Worm (Caenorhabditis elegans) whole organism, L2 larva: ENCODE measurements around the gene Y43B11AL.1.

Source experiments
- C34F6.9 ChIP-seq: fragments of 150-350 bp; optimal IDR thresholded peaks from 2 replicates; lab custom pipeline; 2014; ENCODE audit warnings: missing biosample characterization, missing genetic modification characterization
- F13H6.1 ChIP-seq: sonication (generic microtip); optimal IDR thresholded peaks from 2 replicates; lab custom pipeline; 2016; ENCODE audit warnings: missing genetic modification characterization, missing compliant biosample characterization
- R02D3.7 ChIP-seq: fragments of 150-350 bp; optimal IDR thresholded peaks from 2 replicates; lab custom pipeline; 2014; ENCODE audit warnings: missing biosample characterization, missing genetic modification characterization
- Y55F3AM.14 ChIP-seq: fragments of 200-800 bp; sonication (Bioruptor generic); optimal IDR thresholded peaks from 2 replicates; lab custom pipeline; 2018; ENCODE audit warnings: mild to moderate bottlenecking, missing genetic modification characterization, missing compliant biosample characterization
- ZK546.5 ChIP-seq: sonication (generic microtip); optimal IDR thresholded peaks from 2 replicates; lab custom pipeline; 2017; ENCODE audit warnings: missing biosample characterization, missing genetic modification characterization
- alr-1 ChIP-seq: fragments of 150-350 bp; optimal IDR thresholded peaks from 2 replicates; lab custom pipeline; 2014; ENCODE audit warnings: missing biosample characterization, missing genetic modification characterization
- ama-1 ChIP-seq: fragments of 150-350 bp; optimal IDR thresholded peaks from 2 replicates; lab custom pipeline; 2018; ENCODE audit warnings: inconsistent platforms
- blmp-1 ChIP-seq: sonication (generic microtip); optimal IDR thresholded peaks from 2 replicates; lab custom pipeline; 2017; ENCODE audit warnings: missing genetic modification characterization, mild to moderate bottlenecking, missing compliant biosample characterization, antibody characterized with exemption, moderate library complexity; ENCODE audit not compliant: insufficient read depth
- ceh-16 ChIP-seq: fragments of 150-350 bp; optimal IDR thresholded peaks from 2 replicates; lab custom pipeline; 2014; ENCODE audit warnings: missing biosample characterization, missing genetic modification characterization
- crh-2 ChIP-seq: sonication (generic microtip); optimal IDR thresholded peaks from 2 replicates; lab custom pipeline; 2017; ENCODE audit warnings: missing biosample characterization, missing genetic modification characterization
- dmd-4 ChIP-seq: sonication (generic microtip); optimal IDR thresholded peaks from 2 replicates; lab custom pipeline; 2017; ENCODE audit warnings: missing biosample characterization, missing genetic modification characterization
- egl-27 ChIP-seq: sonication (generic microtip); optimal IDR thresholded peaks from 3 replicates; lab custom pipeline; 2017; ENCODE audit warnings: missing biosample characterization, missing genetic modification reagents, missing genetic modification characterization
- elt-1 ChIP-seq: fragments of 150-350 bp; optimal IDR thresholded peaks from 2 replicates; lab custom pipeline; 2014; ENCODE audit warnings: missing biosample characterization, missing genetic modification characterization
- elt-3 ChIP-seq: sonication (generic microtip); optimal IDR thresholded peaks from 2 replicates; lab custom pipeline; 2017; ENCODE audit warnings: missing biosample characterization, missing genetic modification characterization
- fos-1 ChIP-seq: fragments of 150-350 bp; optimal IDR thresholded peaks from 2 replicates; lab custom pipeline; 2014; ENCODE audit warnings: missing biosample characterization, missing genetic modification characterization
- gmeb-1 ChIP-seq: fragments of 150-350 bp; optimal IDR thresholded peaks from 2 replicates; lab custom pipeline; 2014; ENCODE audit warnings: missing biosample characterization, missing genetic modification characterization
- lin-11 ChIP-seq: fragments of 150-350 bp; sonication (generic microtip); optimal IDR thresholded peaks from 2 replicates; lab custom pipeline; 2014; ENCODE audit warnings: missing biosample characterization, missing genetic modification characterization, inconsistent platforms, mixed read lengths
- lin-13 ChIP-seq: fragments of 150-350 bp; optimal IDR thresholded peaks from 2 replicates; lab custom pipeline; 2014; ENCODE audit warnings: missing biosample characterization, missing genetic modification reagents, missing genetic modification characterization
- lin-39 ChIP-seq: fragments of 150-350 bp; optimal IDR thresholded peaks from 2 replicates; lab custom pipeline; 2014; ENCODE audit warnings: missing biosample characterization, missing genetic modification reagents, missing genetic modification characterization
- lsy-2 ChIP-seq, 2 experiments: fragments of 150-350 bp in 1 of 2; sonication (generic microtip) in 1 of 2; optimal IDR thresholded peaks; 2 replicates each; lab custom pipeline; 2014 to 2017; ENCODE audit warnings: missing biosample characterization in 2 of 2, missing genetic modification characterization in 2 of 2
- mab-5 ChIP-seq: fragments of 150-350 bp; optimal IDR thresholded peaks from 2 replicates; lab custom pipeline; 2014; ENCODE audit warnings: missing biosample characterization, missing genetic modification characterization
- nhr-10 ChIP-seq: sonication (generic microtip); optimal IDR thresholded peaks from 2 replicates; lab custom pipeline; 2017; ENCODE audit warnings: missing biosample characterization, missing genetic modification characterization
- nhr-11 ChIP-seq: fragments of 150-350 bp; optimal IDR thresholded peaks from 2 replicates; lab custom pipeline; 2014; ENCODE audit warnings: missing biosample characterization, missing genetic modification characterization
- nhr-129 ChIP-seq: fragments of 150-350 bp; optimal IDR thresholded peaks from 2 replicates; lab custom pipeline; 2014; ENCODE audit warnings: missing biosample characterization, missing genetic modification characterization
- nhr-21 ChIP-seq: fragments of 150-350 bp; optimal IDR thresholded peaks from 2 replicates; lab custom pipeline; 2014; ENCODE audit warnings: missing biosample characterization, missing genetic modification characterization
- nhr-25 ChIP-seq: fragments of 150-350 bp; sonication (generic microtip); optimal IDR thresholded peaks from 3 replicates; lab custom pipeline; 2014; ENCODE audit warnings: missing biosample characterization, missing genetic modification characterization
- nhr-6 ChIP-seq: fragments of 150-350 bp; optimal IDR thresholded peaks from 2 replicates; lab custom pipeline; 2014; ENCODE audit warnings: missing biosample characterization, missing genetic modification characterization
- sem-4 ChIP-seq: fragments of 150-350 bp; optimal IDR thresholded peaks from 2 replicates; lab custom pipeline; 2014; ENCODE audit warnings: missing biosample characterization, missing genetic modification reagents, missing genetic modification characterization
- skn-1 ChIP-seq: sonication (generic microtip); optimal IDR thresholded peaks from 2 replicates; lab custom pipeline; 2017; ENCODE audit warnings: missing biosample characterization, missing genetic modification characterization
- sma-3 ChIP-seq: sonication (generic microtip); optimal IDR thresholded peaks from 2 replicates; lab custom pipeline; 2016; ENCODE audit warnings: missing genetic modification reagents, missing genetic modification characterization, missing compliant biosample characterization
- sma-9 ChIP-seq, 2 experiments: fragments of 150-350 bp in 1 of 2; sonication (generic microtip) in 1 of 2; optimal IDR thresholded peaks; 2 replicates each; lab custom pipeline; 2014 to 2016; ENCODE audit warnings: missing genetic modification characterization in 2 of 2, mild to moderate bottlenecking in 1 of 2, missing biosample characterization in 1 of 2, missing compliant biosample characterization in 1 of 2, missing genetic modification reagents in 1 of 2, moderate library complexity in 1 of 2
- unc-55 ChIP-seq: fragments of 150-350 bp; sonication (generic microtip); optimal IDR thresholded peaks from 3 replicates; lab custom pipeline; 2014; ENCODE audit warnings: missing biosample characterization, missing genetic modification reagents, missing genetic modification characterization
- unc-62 ChIP-seq: fragments of 150-350 bp; optimal IDR thresholded peaks from 2 replicates; lab custom pipeline; 2014; ENCODE audit warnings: missing biosample characterization, missing genetic modification reagents, missing genetic modification characterization
- zag-1 ChIP-seq: fragments of 150-350 bp; optimal IDR thresholded peaks from 2 replicates; lab custom pipeline; 2014; ENCODE audit warnings: missing biosample characterization, missing genetic modification characterization
- ztf-1 ChIP-seq: fragments of 200-800 bp; sonication (Bioruptor generic); conservative IDR thresholded peaks from 2 replicates; pipeline ENCODE4 v1.3.6; 2022; ENCODE audit warnings: missing genetic modification characterization, missing compliant biosample characterization
- ztf-11 ChIP-seq: sonication (generic microtip); optimal IDR thresholded peaks from 2 replicates; lab custom pipeline; 2017; ENCODE audit warnings: missing biosample characterization, missing genetic modification characterization
- ztf-4 ChIP-seq: fragments of 150-350 bp; optimal IDR thresholded peaks from 2 replicates; lab custom pipeline; 2014; ENCODE audit warnings: missing biosample characterization, missing genetic modification characterization

The Y43B11AL.1 gene

DNA sequence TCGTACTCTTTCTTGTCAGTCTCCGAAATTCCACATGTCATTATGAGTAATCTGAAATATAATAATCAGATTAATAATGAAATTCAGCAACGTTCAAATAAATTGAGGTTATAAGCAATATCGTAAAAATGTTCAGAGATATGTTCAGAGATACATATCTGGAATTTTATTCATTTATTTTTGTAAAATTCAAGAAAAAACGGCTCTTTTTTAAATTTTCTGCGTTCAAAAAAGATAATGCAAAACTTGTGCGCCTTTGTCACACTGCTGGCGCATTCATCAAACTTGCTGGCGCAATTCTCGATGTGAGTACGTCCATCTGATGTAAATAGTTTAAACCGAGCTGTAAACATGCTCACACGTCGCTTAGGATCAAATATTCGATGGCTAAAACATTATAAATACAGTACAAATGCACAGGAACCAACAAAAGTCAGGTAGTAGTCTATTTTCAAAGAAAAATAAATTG lies 38.1 kb downstream of the Y43B11AL.1 start, which contains the start of the genes rde-8 and ZC477.3:
TSS of gene rde-8 (minus strand) at position 51 of the 469 bp plus-strand sequence.
TSS of gene ZC477.3 (plus strand) at position 282 of the 469 bp plus-strand sequence.
- peak; percentile 22 for TF ChIP-seq ama-1 (lab: Kevin White, UChicago)
- TF ChIP-seq nhr-11: no peak
- peak; percentile 85 for TF ChIP-seq C34F6.9 (tag; lab: Kevin White, UChicago)
- peak; percentile 80 for TF ChIP-seq crh-2 (tag; lab: Kevin White, UChicago)
- TF ChIP-seq gmeb-1 (tag; lab: Kevin White, UChicago): peak; percentile 83
- no peak for TF ChIP-seq alr-1 (tag; lab: Kevin White, UChicago)
- peak; percentile 66 for TF ChIP-seq F13H6.1 (tag; lab: Kevin White, UChicago)
- TF ChIP-seq egl-27: peak; percentile 45
- peak; percentile 14 for TF ChIP-seq sem-4 (tag; lab: Kevin White, UChicago)
- TF ChIP-seq ztf-1 (GFP tag; lab: Robert Waterston, UW): no peak
- TF ChIP-seq unc-55 (GFP tag; lab: Kevin White, UChicago): no peak
- TF ChIP-seq ztf-4 (tag; lab: Kevin White, UChicago): no peak
- TF ChIP-seq mab-5: peak; percentile 41
- no peak for TF ChIP-seq zag-1
- peak; percentile 23 for TF ChIP-seq R02D3.7 (tag; lab: Kevin White, UChicago)
- TF ChIP-seq lin-39 (tag; lab: Kevin White, UChicago): no peak
- TF ChIP-seq ceh-16: no peak
- no peak for TF ChIP-seq elt-1 (tag; lab: Kevin White, UChicago)
- no peak for TF ChIP-seq unc-62 (GFP tag; lab: Kevin White, UChicago)
- no peak for TF ChIP-seq Y55F3AM.14 (GFP tag; lab: Kevin White, UChicago)
- peak; percentile 54 for TF ChIP-seq nhr-21
- TF ChIP-seq lsy-2 (tag; optimal IDR thresholded peaks at IDR 0.05; lab: Kevin White, UChicago): peak; percentile 67 to 89
- peak; percentile 36 for TF ChIP-seq sma-3 (GFP tag; lab: Kevin White, UChicago)
- peak; percentile 50 for TF ChIP-seq lin-13 (GFP tag; lab: Kevin White, UChicago)
- TF ChIP-seq fos-1: peak; percentile 47
- no peak for TF ChIP-seq nhr-6 (tag; lab: Kevin White, UChicago)
- TF ChIP-seq skn-1 (tag; lab: Kevin White, UChicago): no peak
- TF ChIP-seq nhr-129 (tag; lab: Kevin White, UChicago): peak; percentile 57
- TF ChIP-seq elt-3 (tag; lab: Kevin White, UChicago): no peak
- peak; percentile 80 for TF ChIP-seq sma-9 (GFP tag; optimal IDR thresholded peaks at IDR 0.05; lab: Kevin White, UChicago)
- no peak for TF ChIP-seq sma-9 (tag; optimal IDR thresholded peaks at IDR 0.05; lab: Kevin White, UChicago)
- TF ChIP-seq nhr-10 (tag; lab: Kevin White, UChicago): peak; percentile 47
- TF ChIP-seq nhr-25 (tag; lab: Kevin White, UChicago): peak; percentile 70
- no peak for TF ChIP-seq blmp-1 (tag; lab: Kevin White, UChicago)
- no peak for TF ChIP-seq ztf-11 (tag; lab: Kevin White, UChicago)
- TF ChIP-seq ZK546.5 (tag; lab: Kevin White, UChicago): peak; percentile 15
- peak; percentile 32 for TF ChIP-seq lin-11 (tag; lab: Kevin White, UChicago)
- TF ChIP-seq, all 48 proteins: peak for 20

- TF ChIP-seq sma-3 (GFP tag; lab: Kevin White, UChicago) (no peak), egl-27 (no peak), elt-1 (tag; lab: Kevin White, UChicago) (no peak), dmd-4 (tag; lab: Kevin White, UChicago) (no peak)
Observed at ce11 chrIV:7107893-7108292, 42.8 kb downstream of the Y43B11AL.1 start, which contains the start of gene ZC477.2. ZC477.2 (plus strand) TSS chrIV:7108193.

- TF ChIP-seq blmp-1 (tag; lab: Kevin White, UChicago) (no peak), mab-5 (no peak), Y55F3AM.14 (GFP tag; lab: Kevin White, UChicago) (no peak)
Observed at ce11 chrIV:7111354-7111753, 46.2 kb downstream of the Y43B11AL.1 start, which contains the start of the genes ZC477.7 and ssq-3. ZC477.7 (minus strand) TSS chrIV:7111454. ssq-3 (plus strand) TSS chrIV:7111604.

DNA sequence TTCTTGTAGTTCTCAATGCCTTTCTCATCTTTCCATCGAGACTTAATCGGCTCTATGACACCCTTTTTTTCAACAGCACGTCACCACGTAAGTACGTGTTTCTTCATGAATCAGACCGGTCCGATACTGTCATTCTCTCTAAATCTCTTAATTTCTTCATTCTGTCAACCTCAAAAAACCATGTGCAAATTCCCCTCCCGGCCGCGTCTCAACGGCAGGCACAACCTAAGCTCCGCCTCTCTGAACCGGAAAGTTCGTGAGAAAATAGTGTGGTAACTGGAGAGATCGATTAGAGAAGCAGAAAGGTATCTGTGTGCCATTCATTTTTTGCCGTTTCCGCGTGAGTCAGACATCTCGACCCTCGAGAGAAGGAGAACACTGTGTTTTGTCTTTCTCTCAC lies 49.5 kb downstream of the Y43B11AL.1 start, which contains the start of gene nas-8:
TSS of gene nas-8 (plus strand) at position 301 of the 400 bp plus-strand sequence.
- peak; percentile 11 for TF ChIP-seq fos-1
- TF ChIP-seq unc-55 (GFP tag; lab: Kevin White, UChicago): no peak
- no peak for TF ChIP-seq lin-11 (tag; lab: Kevin White, UChicago)
- TF ChIP-seq blmp-1 (tag; lab: Kevin White, UChicago): no peak
